Fruit fly (Drosophila melanogaster) Kc167 (cell line): ENCODE results near the gene Ktl.

Experiments used
- Myc ChIP-seq: fragments of >200 bp; optimal IDR thresholded peaks from 2 replicates; lab custom pipeline; 2017; ENCODE audit warnings: missing external identifiers
- Sin3A ChIP-seq: fragments of >200 bp; optimal IDR thresholded peaks from 2 replicates; lab custom pipeline; 2018; ENCODE audit warnings: missing external identifiers
- h ChIP-seq: fragments of >200 bp; optimal IDR thresholded peaks from 3 replicates; lab custom pipeline; 2018; ENCODE audit warnings: missing external identifiers
- insv ChIP-seq: fragments of >200 bp; optimal IDR thresholded peaks from 3 replicates; lab custom pipeline; 2018; ENCODE audit warnings: missing external identifiers
- psq ChIP-seq: fragments of >200 bp; optimal IDR thresholded peaks from 2 replicates; lab custom pipeline; 2017; ENCODE audit warnings: missing external identifiers

dm6 chr3R:20905418-20905817 is 8.3 kb upstream of the Ktl start, which contains the start of gene TotX:
- no peak for TF ChIP-seq Myc (lab: Kevin White, UChicago)
- TF ChIP-seq Sin3A = no peak
- TF ChIP-seq h = no peak
- no peak for TF ChIP-seq psq (lab: Kevin White, UChicago)
- TF ChIP-seq insv (lab: Kevin White, UChicago) = no peak
